Fruit fly (Drosophila melanogaster) whole organism, embryonic: ENCODE results near the gene Tfb4.
A peak's percentile ranks its signal among the peaks of the same experiment; 100 is the strongest.

Experiments
- Adf1 ChIP-seq: fragments of 200-800 bp; sonication (Bioruptor generic); IDR thresholded peaks from 2 replicates; pipeline ENCODE4 v1.3.6; 2022; ENCODE audit warnings: missing biosample characterization, missing genetic modification characterization
- Atf6 ChIP-seq: fragments of 200-800 bp; sonication (Bioruptor generic); IDR thresholded peaks from 2 replicates; pipeline ENCODE4 v1.3.6; 2022; ENCODE audit warnings: missing biosample characterization, missing genetic modification characterization
- CG13894 ChIP-seq: fragments of 200-800 bp; sonication (Bioruptor generic); optimal IDR thresholded peaks from 3 replicates; lab custom pipeline; 2018; ENCODE audit warnings: missing biosample characterization, mild to moderate bottlenecking, missing genetic modification characterization, moderate library complexity
- CG17802 ChIP-seq: fragments of 200-800 bp; sonication (Bioruptor generic); optimal IDR thresholded peaks from 2 replicates; lab custom pipeline; 2018; ENCODE audit warnings: missing biosample characterization, mild to moderate bottlenecking, missing genetic modification characterization, moderate library complexity
- CG18011 ChIP-seq: fragments of 200-800 bp; sonication (Bioruptor generic); optimal IDR thresholded peaks from 2 replicates; lab custom pipeline; 2017; ENCODE audit warnings: missing biosample characterization, missing genetic modification characterization, mild to moderate bottlenecking, moderate library complexity, missing genotype
- CG2129 ChIP-seq: fragments of 200-800 bp; sonication (Bioruptor generic); IDR thresholded peaks from 2 replicates; pipeline ENCODE4 v1.3.6; 2022; ENCODE audit warnings: missing biosample characterization, missing genetic modification characterization; ENCODE audit not compliant: partially characterized antibody
- CG3163 ChIP-seq: fragments of 200-800 bp; sonication (Bioruptor generic); optimal IDR thresholded peaks from 3 replicates; lab custom pipeline; 2016; ENCODE audit warnings: missing biosample characterization, missing genetic modification characterization
- CG32532 ChIP-seq: fragments of 200-800 bp; sonication (Bioruptor generic); IDR thresholded peaks from 2 replicates; pipeline ENCODE4 v1.3.6; 2022; ENCODE audit warnings: missing biosample characterization, missing genetic modification characterization
- CG34376 ChIP-seq: fragments of 200-800 bp; sonication (Bioruptor generic); optimal IDR thresholded peaks from 2 replicates; lab custom pipeline; 2018; ENCODE audit warnings: missing biosample characterization, mild to moderate bottlenecking, missing genetic modification characterization
- CG9609 ChIP-seq: fragments of 200-800 bp; sonication (Bioruptor generic); optimal IDR thresholded peaks from 3 replicates; lab custom pipeline; 2016; ENCODE audit warnings: missing biosample characterization, missing genetic modification characterization
- D19A ChIP-seq: fragments of 200-800 bp; optimal IDR thresholded peaks from 3 replicates; lab custom pipeline; 2019; ENCODE audit warnings: missing biosample characterization, mild to moderate bottlenecking, missing genetic modification characterization, moderate library complexity
- Dad ChIP-seq: fragments of 200-800 bp; sonication (Bioruptor generic); optimal IDR thresholded peaks from 3 replicates; lab custom pipeline; 2016; ENCODE audit warnings: missing biosample characterization, missing genetic modification characterization
- Dbx ChIP-seq: fragments of 200-800 bp; sonication (Bioruptor generic); IDR thresholded peaks from 3 replicates; pipeline ENCODE4 v1.3.6; 2022; ENCODE audit warnings: missing biosample characterization, missing genetic modification characterization
- Ets97D ChIP-seq: fragments of 200-800 bp; sonication (Bioruptor generic); optimal IDR thresholded peaks from 3 replicates; lab custom pipeline; 2016; ENCODE audit warnings: missing biosample characterization, missing genetic modification characterization
- H15 ChIP-seq: fragments of 200-800 bp; sonication (Bioruptor generic); IDR thresholded peaks from 3 replicates; pipeline ENCODE4 v1.3.6; 2022; ENCODE audit warnings: missing biosample characterization, missing genetic modification characterization
- Med ChIP-seq: fragments of 200-800 bp; sonication (Bioruptor generic); peaks from one replicate; lab custom pipeline; 2016; ENCODE audit warnings: missing biosample characterization, missing genetic modification characterization, mild to moderate bottlenecking, inconsistent platforms, moderate library complexity
- NC2β ChIP-seq: fragments of 200-800 bp; sonication (Bioruptor generic); optimal IDR thresholded peaks from 2 replicates; lab custom pipeline; 2016; ENCODE audit warnings: missing biosample characterization, missing genetic modification characterization
- NK7.1 ChIP-seq: fragments of 200-800 bp; sonication (Bioruptor generic); optimal IDR thresholded peaks from 3 replicates; lab custom pipeline; 2016; ENCODE audit warnings: missing biosample characterization, missing genetic modification characterization
- Nf-YA ChIP-seq: fragments of 200-800 bp; sonication (Bioruptor generic); IDR thresholded peaks from 2 replicates; pipeline ENCODE4 v1.3.6; 2022; ENCODE audit warnings: missing biosample characterization, missing genetic modification characterization
- Optix ChIP-seq: fragments of 200-800 bp; sonication (Bioruptor generic); IDR thresholded peaks from 3 replicates; pipeline ENCODE4 v1.3.6; 2022; ENCODE audit warnings: missing biosample characterization, missing genetic modification characterization
- PHDP ChIP-seq: fragments of 200-800 bp; sonication (Bioruptor generic); optimal IDR thresholded peaks from 3 replicates; lab custom pipeline; 2018; ENCODE audit warnings: missing biosample characterization, mild to moderate bottlenecking, missing genetic modification characterization, moderate library complexity
- Poxn ChIP-seq: fragments of 200-800 bp; sonication (Bioruptor generic); IDR thresholded peaks from 2 replicates; pipeline ENCODE4 v1.3.6; 2022; ENCODE audit warnings: missing biosample characterization, missing genetic modification characterization
- Side ChIP-seq: fragments of 200-800 bp; sonication (Bioruptor generic); optimal IDR thresholded peaks from 2 replicates; lab custom pipeline; 2016; ENCODE audit warnings: missing biosample characterization, missing genetic modification characterization
- Ssrp ChIP-seq: fragments of 200-800 bp; sonication (Bioruptor generic); optimal IDR thresholded peaks from 2 replicates; lab custom pipeline; 2018; ENCODE audit warnings: missing biosample characterization, mild to moderate bottlenecking, missing genetic modification characterization, moderate library complexity
- Xbp1 ChIP-seq: fragments of 200-800 bp; sonication (Bioruptor generic); optimal IDR thresholded peaks from 3 replicates; lab custom pipeline; 2016; ENCODE audit warnings: missing biosample characterization, mild to moderate bottlenecking, missing genetic modification characterization
- chinmo ChIP-seq: fragments of 200-800 bp; sonication (Bioruptor generic); IDR thresholded peaks from 4 replicates; pipeline ENCODE4 v1.3.6; 2022; ENCODE audit warnings: missing biosample characterization, missing genetic modification characterization; ENCODE audit not compliant: partially characterized antibody
- cwo ChIP-seq: fragments of 200-800 bp; sonication (Bioruptor generic); optimal IDR thresholded peaks from 3 replicates; lab custom pipeline; 2017; ENCODE audit warnings: missing biosample characterization, missing genetic modification characterization, mild to moderate bottlenecking, moderate library complexity, missing genetic modification reagents
- en ChIP-seq: fragments of 200-800 bp; sonication (Bioruptor generic); optimal IDR thresholded peaks from 2 replicates; lab custom pipeline; 2016; ENCODE audit warnings: missing biosample characterization, missing genetic modification characterization
- exex ChIP-seq: fragments of 200-800 bp; sonication (Bioruptor generic); optimal IDR thresholded peaks from 4 replicates; lab custom pipeline; 2018; ENCODE audit warnings: missing biosample characterization, mild to moderate bottlenecking, missing genetic modification characterization, moderate library complexity
- hb ChIP-seq: fragments of 200-800 bp; sonication (Bioruptor generic); IDR thresholded peaks from 3 replicates; pipeline ENCODE4 v1.3.6; 2022; ENCODE audit warnings: missing biosample characterization, missing genetic modification characterization; ENCODE audit not compliant: partially characterized antibody
- her ChIP-seq: fragments of 200-800 bp; sonication (Bioruptor generic); optimal IDR thresholded peaks from 2 replicates; lab custom pipeline; 2016; ENCODE audit warnings: missing biosample characterization, missing genetic modification characterization
- inv ChIP-seq: fragments of 200-800 bp; sonication (Bioruptor generic); IDR thresholded peaks from 2 replicates; pipeline ENCODE4 v1.3.6; 2022; ENCODE audit warnings: missing biosample characterization, missing genetic modification characterization; ENCODE audit not compliant: partially characterized antibody
- klu ChIP-seq: fragments of 200-800 bp; sonication (Bioruptor generic); IDR thresholded peaks from 2 replicates; pipeline ENCODE4 v1.3.6; 2022; ENCODE audit warnings: missing biosample characterization, missing genetic modification characterization
- lab ChIP-seq: fragments of 200-800 bp; sonication (Bioruptor generic); optimal IDR thresholded peaks from 3 replicates; lab custom pipeline; 2017; ENCODE audit warnings: missing biosample characterization, missing genetic modification characterization, mild to moderate bottlenecking, moderate library complexity, missing genetic modification reagents
- lov ChIP-seq, 2 experiments: fragments of 200-800 bp in 1 of 2; fragments of >200 bp in 1 of 2; sonication (Bioruptor generic) in 1 of 2; IDR thresholded peaks in 1 of 2; optimal IDR thresholded peaks in 1 of 2; 2 replicates in 1 of 2; 3 replicates in 1 of 2; pipeline versions ENCODE4 v1.3.6 to Lab custom; 2017 to 2022; ENCODE audit warnings: missing biosample characterization in 1 of 2, missing genetic modification characterization in 1 of 2
- mld ChIP-seq: fragments of 200-800 bp; sonication (Bioruptor generic); IDR thresholded peaks from 3 replicates; pipeline ENCODE4 v1.3.6; 2022; ENCODE audit warnings: missing biosample characterization, missing genetic modification characterization; ENCODE audit not compliant: partially characterized antibody
- odd ChIP-seq: fragments of 200-800 bp; sonication (Bioruptor generic); optimal IDR thresholded peaks from 2 replicates; lab custom pipeline; 2017; ENCODE audit warnings: missing biosample characterization, mild to moderate bottlenecking, missing genetic modification characterization
- peb ChIP-seq: fragments of 200-800 bp; sonication (Bioruptor generic); IDR thresholded peaks from 2 replicates; pipeline ENCODE4 v1.3.6; 2022; ENCODE audit warnings: missing biosample characterization, missing genetic modification characterization
- rib ChIP-seq: fragments of 200-800 bp; sonication (Bioruptor generic); IDR thresholded peaks from 2 replicates; pipeline ENCODE4 v1.3.6; 2022; ENCODE audit warnings: missing biosample characterization, missing genetic modification characterization
- salm ChIP-seq: fragments of 200-800 bp; sonication (Bioruptor generic); optimal IDR thresholded peaks from 2 replicates; lab custom pipeline; 2018; ENCODE audit warnings: missing biosample characterization, mild to moderate bottlenecking, missing genetic modification characterization
- sd ChIP-seq: fragments of 200-800 bp; sonication (Bioruptor generic); optimal IDR thresholded peaks from 3 replicates; lab custom pipeline; 2018; ENCODE audit warnings: missing biosample characterization, mild to moderate bottlenecking, missing genetic modification characterization, moderate library complexity
- sug ChIP-seq: fragments of 200-800 bp; optimal IDR thresholded peaks from 2 replicates; lab custom pipeline; 2019; ENCODE audit warnings: missing biosample characterization, mild to moderate bottlenecking, missing genetic modification characterization, moderate library complexity
- toy ChIP-seq: fragments of 200-800 bp; sonication (Bioruptor generic); IDR thresholded peaks from 2 replicates; pipeline ENCODE4 v1.3.6; 2022; ENCODE audit warnings: missing biosample characterization, missing genetic modification characterization

Gene Tfb4

DNA sequence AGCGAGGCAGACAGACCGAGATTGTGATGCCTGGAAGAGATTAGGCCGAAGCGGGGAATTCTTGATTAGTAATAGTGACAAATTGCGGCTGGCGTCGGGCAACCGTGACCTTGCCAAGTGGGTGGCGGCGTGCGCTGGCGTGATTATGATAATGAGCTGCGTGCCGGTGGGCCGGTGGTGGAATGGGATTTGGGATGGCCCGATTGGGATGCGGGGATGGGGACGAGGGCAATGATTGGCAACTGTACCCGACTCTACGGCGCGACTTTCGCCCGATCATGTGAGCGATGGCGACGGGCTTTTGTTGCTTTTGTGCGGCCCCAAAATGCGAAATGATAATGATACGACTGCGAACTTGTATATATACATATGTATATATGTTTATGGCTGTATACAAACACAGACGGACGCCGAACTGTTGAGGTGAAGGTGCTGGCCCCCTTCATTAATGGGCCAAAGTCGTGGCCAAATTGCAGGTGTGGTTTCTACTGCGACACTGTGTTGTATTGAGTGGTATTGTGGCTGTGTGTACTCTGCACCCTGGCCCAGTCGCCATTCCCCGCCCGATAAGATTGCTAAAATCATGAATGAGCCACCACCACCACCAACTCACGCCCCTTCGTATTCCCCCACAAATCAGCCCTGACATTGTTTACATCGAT, 33.7 kb downstream of the Tfb4 start (continued):
- peak; percentile 45 for TF ChIP-seq CG34376 (GFP tag; lab: Kevin White, UChicago)
- no peak for TF ChIP-seq klu (GFP tag; lab: Robert Waterston, UW)
- 0 out of 2 replicates have a peak, but pooled peaks have one; percentile 23 for TF ChIP-seq inv (GFP tag; lab: Robert Waterston, UW)
- TF ChIP-seq chinmo (GFP tag; lab: Robert Waterston, UW): 0 out of 4 replicates have a peak, but pooled peaks have one; percentile 4
- peak; percentile 43 for TF ChIP-seq exex (tag; lab: Kevin White, UChicago)
- peak; percentile 55 for TF ChIP-seq lab (GFP tag; lab: Kevin White, UChicago)
- TF ChIP-seq her (GFP tag; lab: Kevin White, UChicago): no peak
- TF ChIP-seq Atf6 (GFP tag; lab: Robert Waterston, UW): no peak

dm6 chr2L:1114230-1114629, 36.2 kb downstream of the Tfb4 start:
- no peak for TF ChIP-seq H15 (GFP tag; lab: Robert Waterston, UW)
- no peak for TF ChIP-seq Ssrp
- TF ChIP-seq CG32532 (GFP tag; lab: Robert Waterston, UW): peak; percentile 49
- TF ChIP-seq salm (tag; lab: Kevin White, UChicago): no peak
- peak; percentile 72 for TF ChIP-seq Med (GFP tag; lab: Kevin White, UChicago)
- TF ChIP-seq CG18011: no peak
- TF ChIP-seq odd (GFP tag; lab: Kevin White, UChicago): no peak
- TF ChIP-seq Adf1 (GFP tag; lab: Robert Waterston, UW): no peak
- peak; percentile 51; the same call in 2 of the 3 replicates for TF ChIP-seq Dbx (GFP tag; lab: Robert Waterston, UW)
- peak; percentile 50 for TF ChIP-seq CG13894 (tag; lab: Kevin White, UChicago)
- peak; percentile 36 for TF ChIP-seq exex (tag; lab: Kevin White, UChicago)
- TF ChIP-seq NK7.1: no peak
- TF ChIP-seq sug (tag; lab: Kevin White, UChicago): peak; percentile 58
- no peak for TF ChIP-seq Dad (GFP tag; lab: Kevin White, UChicago)
- no peak for TF ChIP-seq CG17802 (tag; lab: Kevin White, UChicago)
- peak; percentile 26 for TF ChIP-seq sd (tag; lab: Kevin White, UChicago)
- TF ChIP-seq lab (GFP tag; lab: Kevin White, UChicago): peak; percentile 32
- TF ChIP-seq Side (GFP tag; lab: Kevin White, UChicago): no peak
- peak; percentile 13 for TF ChIP-seq CG34376 (GFP tag; lab: Kevin White, UChicago)
- no peak for TF ChIP-seq lov (optimal IDR thresholded peaks at IDR 0.05; lab: Kevin White, UChicago)
- TF ChIP-seq lov (GFP tag; IDR thresholded peaks at IDR 0.05; lab: Robert Waterston, UW): no peak
- TF ChIP-seq rib (GFP tag; lab: Robert Waterston, UW): 0 out of 2 replicates have a peak, but pooled peaks have one; percentile 11
- TF ChIP-seq cwo (GFP tag; lab: Kevin White, UChicago): peak; percentile 40
- TF ChIP-seq, all 482 proteins: peak for 11

DNA sequence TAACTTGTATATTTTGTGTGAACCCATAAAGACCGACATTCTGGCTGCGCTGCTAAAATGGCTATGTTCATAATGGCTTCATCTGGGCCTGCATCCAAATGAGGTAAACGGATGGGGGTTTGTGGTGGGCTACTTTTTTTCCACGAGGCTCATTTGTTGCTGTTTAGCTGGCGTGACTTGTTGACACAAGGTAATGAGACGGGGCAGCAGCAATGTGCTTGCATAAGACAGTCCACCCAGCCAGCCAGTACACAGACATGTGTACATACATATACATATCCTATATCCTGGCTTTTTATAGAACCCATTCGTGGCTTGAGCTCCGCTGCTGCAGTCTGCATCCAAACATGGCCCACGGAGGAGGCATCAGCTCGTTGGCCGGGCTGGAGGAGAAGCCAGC, 37.8 kb downstream of the Tfb4 start, which contains the start of gene CG14340:
TSS of gene CG14340 (plus strand) at position 301 of the 400 bp plus-strand sequence.
- TF ChIP-seq Ets97D (GFP tag; lab: Kevin White, UChicago) (no peak), Xbp1 (no peak), NC2β (GFP tag; lab: Kevin White, UChicago) (no peak)

DNA sequence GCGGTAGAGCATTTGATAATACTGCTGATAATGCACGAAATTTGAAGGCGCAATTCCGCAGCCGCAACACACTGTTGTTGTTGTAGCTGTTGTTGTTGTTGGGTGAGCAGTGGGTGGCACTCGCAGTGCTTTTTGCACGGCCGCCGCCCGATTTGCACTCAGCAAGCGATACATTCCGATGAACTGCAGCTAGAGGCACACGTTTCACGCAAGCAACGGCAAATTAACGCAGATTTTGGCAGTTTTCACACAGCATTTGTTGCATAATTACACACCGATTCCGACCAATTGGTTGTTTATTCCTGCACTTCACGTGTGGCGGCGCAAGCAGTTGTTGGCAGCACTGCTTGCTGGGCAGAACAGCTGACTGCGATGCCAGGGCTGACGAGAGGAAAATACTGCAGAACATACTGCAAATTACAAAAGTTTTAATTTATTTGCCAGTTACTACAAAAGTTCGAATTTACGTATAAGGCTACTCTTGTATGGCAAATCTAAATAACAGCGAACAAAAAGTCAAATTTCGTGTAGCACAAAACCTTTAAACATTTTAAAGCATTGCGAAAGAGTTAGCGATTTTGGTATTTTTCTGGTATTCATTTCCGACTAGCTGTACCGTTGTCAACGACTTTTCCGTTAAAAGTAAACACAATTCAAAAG, 42.3 kb downstream of the Tfb4 start, which contains the start of the genes PolrMT and CG14339:
TSS of gene PolrMT (minus strand) at position 345 of the 660 bp plus-strand sequence.
TSS of gene CG14339 (plus strand) at position 512 of the 660 bp plus-strand sequence.
- TF ChIP-seq en (GFP tag; lab: Kevin White, UChicago) (no peak), PHDP (tag; lab: Kevin White, UChicago) (no peak), toy (GFP tag; lab: Robert Waterston, UW) (no peak), D19A (tag; lab: Kevin White, UChicago) (no peak), CG9609 (peak; percentile 54), mld (GFP tag; lab: Robert Waterston, UW) (no peak), Nf-YA (GFP tag; lab: Robert Waterston, UW) (no peak), CG3163 (GFP tag; lab: Kevin White, UChicago) (peak; percentile 2), CG2129 (GFP tag; lab: Robert Waterston, UW) (no peak), Poxn (GFP tag; lab: Robert Waterston, UW) (no peak), peb (GFP tag; lab: Robert Waterston, UW) (no peak), Optix (GFP tag; lab: Robert Waterston, UW) (0 out of 3 replicates have a peak, but pooled peaks have one; percentile 41), hb (GFP tag; lab: Robert Waterston, UW) (no peak)
